Fruit fly (Drosophila melanogaster) whole organism, wandering third instar larva: ENCODE results near the gene Jon99Fii.

ENCODE experiments used
- Myc ChIP-seq: fragments of >200 bp; optimal IDR thresholded peaks from 2 replicates; lab custom pipeline; 2017
- br ChIP-seq: fragments of 200-800 bp; sonication (Bioruptor generic); optimal IDR thresholded peaks from 2 replicates; lab custom pipeline; 2016; ENCODE audit warnings: missing biosample characterization, missing genetic modification characterization
- h ChIP-seq: fragments of 200-800 bp; sonication (Bioruptor generic); optimal IDR thresholded peaks from 3 replicates; lab custom pipeline; 2016; ENCODE audit warnings: missing biosample characterization, mild to moderate bottlenecking, missing genetic modification characterization
- woc ChIP-seq: sonication (Bioruptor generic); optimal IDR thresholded peaks from 2 replicates; lab custom pipeline; 2016; ENCODE audit warnings: missing biosample characterization, mild to moderate bottlenecking, missing genetic modification characterization

DNA sequence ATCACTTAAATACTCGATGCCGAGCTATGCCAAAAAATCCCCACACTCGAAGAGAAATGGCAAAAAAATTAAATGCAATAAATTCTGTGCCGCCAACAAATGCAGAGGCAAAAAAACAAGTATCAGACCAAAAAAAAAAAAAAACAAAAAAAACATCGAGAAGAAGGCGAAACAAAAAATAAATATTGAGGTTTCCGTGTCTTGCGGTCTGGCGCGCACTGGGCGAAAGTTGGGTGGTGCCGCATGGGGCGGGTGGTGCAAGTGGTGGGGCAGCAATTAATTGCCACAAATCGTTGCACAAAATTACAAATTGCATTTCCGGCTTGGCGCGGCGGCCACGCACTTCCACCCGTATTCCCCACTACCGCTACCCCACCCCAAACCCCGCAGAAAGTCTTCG lies 46.7 kb upstream of the Jon99Fii start:
- TF ChIP-seq Myc (lab: Kevin White, UChicago) (no peak), br (no peak), woc (GFP tag; lab: Kevin White, UChicago) (no peak), h (GFP tag; lab: Kevin White, UChicago) (no peak)
